Fruit fly (Drosophila melanogaster) whole organism, embryonic: ENCODE data around the gene senju.

ENCODE experiments used
- ATbp ChIP-seq: fragments of 200-800 bp; sonication (Bioruptor generic); optimal IDR thresholded peaks from 2 replicates; lab custom pipeline; 2017; ENCODE audit warnings: missing biosample characterization, mild to moderate bottlenecking, missing genetic modification characterization, missing genetic modification reagents
- Ada2b ChIP-seq: fragments of 200-800 bp; sonication (Bioruptor generic); IDR thresholded peaks from 2 replicates; pipeline ENCODE4 v1.3.6; 2022; ENCODE audit warnings: missing biosample characterization, missing genetic modification characterization
- B-H1 ChIP-seq: fragments of 200-800 bp; sonication (Bioruptor generic); IDR thresholded peaks from 3 replicates; pipeline ENCODE4 v1.3.6; 2022; ENCODE audit warnings: missing biosample characterization, missing genetic modification characterization
- CG10321 ChIP-seq: fragments of 200-800 bp; sonication (Bioruptor generic); IDR thresholded peaks from 2 replicates; pipeline ENCODE4 v1.3.6; 2022; ENCODE audit warnings: missing biosample characterization, missing genetic modification characterization
- CG10431 ChIP-seq: fragments of 200-800 bp; sonication (Bioruptor generic); optimal IDR thresholded peaks from 3 replicates; lab custom pipeline; 2018; ENCODE audit warnings: missing biosample characterization, mild to moderate bottlenecking, missing genetic modification characterization
- CG12219 ChIP-seq: fragments of 200-800 bp; sonication (Bioruptor generic); optimal IDR thresholded peaks from 3 replicates; lab custom pipeline; 2018; ENCODE audit warnings: missing biosample characterization, mild to moderate bottlenecking, missing genetic modification characterization
- CG15269 ChIP-seq: fragments of 200-800 bp; sonication (Bioruptor generic); optimal IDR thresholded peaks from 2 replicates; lab custom pipeline; 2018; ENCODE audit warnings: missing biosample characterization, mild to moderate bottlenecking, missing genetic modification characterization, moderate library complexity
- CG1602 ChIP-seq: fragments of 200-800 bp; sonication (Bioruptor generic); optimal IDR thresholded peaks from 3 replicates; lab custom pipeline; 2016; ENCODE audit warnings: missing biosample characterization, missing genetic modification characterization
- CG1832 ChIP-seq: fragments of 200-800 bp; sonication (Bioruptor generic); optimal IDR thresholded peaks from 2 replicates; lab custom pipeline; 2017; ENCODE audit warnings: missing biosample characterization, mild to moderate bottlenecking, missing genetic modification characterization, inconsistent platforms
- CG2120 ChIP-seq: fragments of 200-800 bp; sonication (Bioruptor generic); optimal IDR thresholded peaks from 3 replicates; lab custom pipeline; 2016; ENCODE audit warnings: missing biosample characterization, missing genetic modification characterization
- CG3163 ChIP-seq: fragments of 200-800 bp; sonication (Bioruptor generic); optimal IDR thresholded peaks from 3 replicates; lab custom pipeline; 2016; ENCODE audit warnings: missing biosample characterization, missing genetic modification characterization
- CG32772 ChIP-seq: fragments of 200-800 bp; sonication (Bioruptor generic); IDR thresholded peaks from 2 replicates; pipeline ENCODE4 v1.3.6; 2022; ENCODE audit warnings: missing biosample characterization, missing genetic modification characterization
- CG33213 ChIP-seq: fragments of 200-800 bp; sonication (Bioruptor generic); optimal IDR thresholded peaks from 3 replicates; lab custom pipeline; 2016; ENCODE audit warnings: missing biosample characterization, missing genetic modification characterization
- CG3838 ChIP-seq: fragments of 200-800 bp; sonication (Bioruptor generic); optimal IDR thresholded peaks from 3 replicates; lab custom pipeline; 2016; ENCODE audit warnings: missing biosample characterization, missing genetic modification characterization
- CG4424 ChIP-seq: fragments of 200-800 bp; sonication (Bioruptor generic); optimal IDR thresholded peaks from 3 replicates; lab custom pipeline; 2016; ENCODE audit warnings: missing biosample characterization, missing genetic modification characterization
- CG6813 ChIP-seq: fragments of 200-800 bp; sonication (Bioruptor generic); optimal IDR thresholded peaks from 2 replicates; lab custom pipeline; 2017; ENCODE audit warnings: missing biosample characterization, missing genetic modification characterization, mild to moderate bottlenecking, moderate library complexity, missing genetic modification reagents
- CG7745 ChIP-seq: fragments of 200-800 bp; sonication (Bioruptor generic); optimal IDR thresholded peaks from 2 replicates; lab custom pipeline; 2018; ENCODE audit warnings: missing biosample characterization, mild to moderate bottlenecking, missing genetic modification characterization, moderate library complexity
- CG9727 ChIP-seq: fragments of 200-800 bp; sonication (Bioruptor generic); optimal IDR thresholded peaks from 3 replicates; lab custom pipeline; 2017; ENCODE audit warnings: missing biosample characterization, mild to moderate bottlenecking, missing genetic modification characterization
- HLH54F ChIP-seq: fragments of 200-800 bp; sonication (Bioruptor generic); optimal IDR thresholded peaks from 3 replicates; lab custom pipeline; 2016; ENCODE audit warnings: missing biosample characterization, missing genetic modification characterization
- Hr78 ChIP-seq, 2 experiments: fragments of 200-800 bp in 1 of 2; fragments of >200 bp in 1 of 2; sonication (Bioruptor generic) in 1 of 2; optimal IDR thresholded peaks; 2 replicates each; lab custom pipeline; 2017 to 2019; ENCODE audit warnings: missing biosample characterization in 2 of 2, missing genetic modification characterization in 2 of 2, mild to moderate bottlenecking in 1 of 2, moderate library complexity in 1 of 2
- Trl ChIP-seq, 3 experiments: fragments of >200 bp in 2 of 3; fragments of 200-800 bp in 1 of 3; sonication (Bioruptor generic) in 1 of 3; optimal IDR thresholded peaks; 2 replicates in 1 of 3; 3 replicates in 2 of 3; lab custom pipeline; 2016 to 2017; ENCODE audit warnings: missing biosample characterization in 1 of 3, missing genetic modification characterization in 1 of 3
- corto ChIP-seq: fragments of 200-800 bp; sonication (Bioruptor generic); optimal IDR thresholded peaks from 2 replicates; lab custom pipeline; 2016; ENCODE audit warnings: missing biosample characterization, mild to moderate bottlenecking, missing genetic modification characterization, moderate library complexity
- croc ChIP-seq: fragments of 200-800 bp; sonication (Bioruptor generic); conservative IDR thresholded peaks from 3 replicates; pipeline ENCODE4 v1.3.6; 2022; ENCODE audit warnings: missing biosample characterization, missing genetic modification characterization
- dmrt99B ChIP-seq: fragments of 200-800 bp; sonication (Bioruptor generic); optimal IDR thresholded peaks from 2 replicates; lab custom pipeline; 2018; ENCODE audit warnings: missing biosample characterization, mild to moderate bottlenecking, missing genetic modification characterization, moderate library complexity
- dpn ChIP-seq, 2 experiments: fragments of 200-800 bp; sonication (Bioruptor generic); optimal IDR thresholded peaks; 3 replicates each; lab custom pipeline; 2016; ENCODE audit warnings: missing biosample characterization in 2 of 2, missing genetic modification characterization in 2 of 2
- eve ChIP-seq, 2 experiments: fragments of >200 bp; optimal IDR thresholded peaks; 2 replicates each; lab custom pipeline; 2017; ENCODE audit warnings: missing biosample characterization in 2 of 2, missing genetic modification characterization in 2 of 2
- fd102C ChIP-seq: fragments of 200-800 bp; sonication (Bioruptor generic); optimal IDR thresholded peaks from 2 replicates; lab custom pipeline; 2018; ENCODE audit warnings: missing biosample characterization, mild to moderate bottlenecking, missing genetic modification characterization, moderate library complexity
- fd3F ChIP-seq: fragments of 200-800 bp; sonication (Bioruptor generic); optimal IDR thresholded peaks from 2 replicates; lab custom pipeline; 2018; ENCODE audit warnings: missing biosample characterization, mild to moderate bottlenecking, missing genetic modification characterization, moderate library complexity
- hkb ChIP-seq, 2 experiments: fragments of 200-800 bp in 1 of 2; fragments of >200 bp in 1 of 2; sonication (Bioruptor generic) in 1 of 2; IDR thresholded peaks in 1 of 2; optimal IDR thresholded peaks in 1 of 2; 2 replicates each; pipeline versions ENCODE4 v1.3.6 to Lab custom; 2017 to 2022; ENCODE audit warnings: missing biosample characterization in 1 of 2, missing genetic modification characterization in 1 of 2
- luna ChIP-seq: fragments of 200-800 bp; sonication (Bioruptor generic); optimal IDR thresholded peaks from 2 replicates; lab custom pipeline; 2016; ENCODE audit warnings: missing biosample characterization, missing genetic modification characterization
- nau ChIP-seq: fragments of 200-800 bp; sonication (Bioruptor generic); optimal IDR thresholded peaks from 3 replicates; lab custom pipeline; 2017; ENCODE audit warnings: missing biosample characterization, mild to moderate bottlenecking, missing genetic modification characterization, missing genetic modification reagents
- nom ChIP-seq: fragments of 200-800 bp; sonication (Bioruptor generic); optimal IDR thresholded peaks from 2 replicates; lab custom pipeline; 2017; ENCODE audit warnings: missing biosample characterization, missing genetic modification characterization, mild to moderate bottlenecking, moderate library complexity, missing genetic modification reagents
- salm ChIP-seq: fragments of 200-800 bp; sonication (Bioruptor generic); optimal IDR thresholded peaks from 2 replicates; lab custom pipeline; 2018; ENCODE audit warnings: missing biosample characterization, mild to moderate bottlenecking, missing genetic modification characterization
- sens ChIP-seq: fragments of 200-800 bp; sonication (Bioruptor generic); peaks from one replicate; lab custom pipeline; 2016; ENCODE audit warnings: missing biosample characterization, missing genetic modification characterization
- tio ChIP-seq: fragments of 200-800 bp; sonication (Bioruptor generic); optimal IDR thresholded peaks from 2 replicates; lab custom pipeline; 2017; ENCODE audit warnings: missing biosample characterization, missing genetic modification characterization, inconsistent platforms
- tx ChIP-seq: fragments of 200-800 bp; sonication (Bioruptor generic); optimal IDR thresholded peaks from 2 replicates; lab custom pipeline; 2016; ENCODE audit warnings: missing biosample characterization, missing genetic modification characterization

Gene senju

DNA sequence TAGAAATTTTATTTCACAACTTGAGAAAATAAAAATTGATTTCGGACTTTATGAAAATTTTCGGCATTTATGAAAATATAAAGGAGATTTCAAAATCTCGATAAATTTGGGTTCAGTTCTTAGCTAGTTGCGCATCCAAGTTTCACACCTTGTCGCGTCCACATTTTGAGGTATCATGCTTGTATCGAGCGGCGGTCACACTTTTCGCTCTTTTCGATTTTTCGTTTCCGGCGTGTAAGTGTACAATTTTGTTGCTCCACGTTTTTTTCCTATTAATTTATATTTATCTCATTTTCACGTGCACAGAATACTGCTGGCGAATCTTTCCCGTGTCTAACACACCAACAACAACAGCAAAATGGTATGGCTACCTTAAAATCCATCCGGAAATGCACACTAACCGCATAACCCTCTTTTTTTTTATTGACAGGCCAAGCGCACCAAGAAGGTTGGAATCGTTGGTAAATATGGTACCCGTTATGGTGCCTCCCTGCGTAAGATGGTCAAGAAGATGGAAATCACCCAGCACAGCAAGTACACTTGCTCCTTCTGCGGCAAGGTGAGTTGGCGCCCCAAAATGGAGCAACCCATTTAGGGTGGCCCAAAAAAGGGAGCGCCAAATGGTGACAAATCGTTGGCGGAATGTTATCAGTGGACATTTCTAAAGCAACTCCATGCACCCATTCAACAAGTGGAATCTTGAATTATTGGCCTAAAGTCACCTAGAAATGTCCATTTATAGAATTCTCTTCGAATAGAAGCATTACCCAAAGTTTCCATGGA is 18.3 kb downstream of the senju start, which contains the start of gene RpL37A (continued):
- TF ChIP-seq CG6813 (GFP tag; lab: Kevin White, UChicago) (peak; percentile 87), CG1602 (no peak), nau (GFP tag; lab: Kevin White, UChicago) (peak; percentile 87), fd3F (GFP tag; lab: Kevin White, UChicago) (peak; percentile 55), CG3163 (peak; percentile 63), dmrt99B (tag; lab: Kevin White, UChicago) (peak; percentile 63), salm (tag; lab: Kevin White, UChicago) (peak; percentile 74), CG4424 (peak; percentile 76), CG33213 (peak; percentile 96), CG10431 (peak; percentile 85), Ada2b (peak; percentile 43; the same call in 1 of the 2 replicates), CG9727 (GFP tag; lab: Kevin White, UChicago) (peak; percentile 91), luna (GFP tag; lab: Kevin White, UChicago) (peak; percentile 85), CG2120 (GFP tag; lab: Kevin White, UChicago) (peak; percentile 53), CG3838 (GFP tag; lab: Kevin White, UChicago) (peak; percentile 18), ATbp (GFP tag; lab: Kevin White, UChicago) (peak; percentile 66), tx (GFP tag; lab: Kevin White, UChicago) (peak; percentile 63), eve (GFP tag; optimal IDR thresholded peaks at IDR 0.05; lab: Kevin White, UChicago) (peak in 1 of 2 experiments; percentile 66), tio (GFP tag; lab: Kevin White, UChicago) (peak; percentile 28), fd102C (GFP tag; lab: Kevin White, UChicago) (peak; percentile 60), corto (peak; percentile 7)

DNA sequence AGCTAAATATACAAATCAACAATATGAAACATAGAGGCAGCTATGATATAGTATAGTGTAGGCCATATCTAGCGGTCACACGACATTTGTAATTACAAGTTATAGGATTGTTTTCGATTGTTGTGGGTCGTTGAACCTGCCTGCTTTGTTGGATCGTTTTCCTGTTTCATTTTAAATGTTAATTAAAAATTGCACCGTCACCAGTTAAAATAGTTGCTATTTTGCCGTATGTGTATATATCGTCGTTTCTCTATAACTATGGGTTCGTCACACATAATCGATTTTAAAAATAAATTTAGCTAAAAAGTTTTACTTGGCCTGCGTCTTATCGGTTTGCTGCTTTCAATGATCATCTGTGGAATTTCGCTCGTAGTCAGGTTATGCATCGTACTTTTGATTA is 19.7 kb downstream of the senju start:
- TF ChIP-seq CG12219 (GFP tag; lab: Kevin White, UChicago) (no peak), B-H1 (GFP tag; lab: Robert Waterston, UW) (no peak), eve (GFP tag; optimal IDR thresholded peaks at IDR 0.05; lab: Kevin White, UChicago) (peak in 1 of 2 experiments; percentile 39), CG7745 (tag; lab: Kevin White, UChicago) (no peak), CG15269 (tag; lab: Kevin White, UChicago) (no peak), sens (GFP tag; lab: Kevin White, UChicago) (peak; percentile 68), croc (GFP tag; lab: Robert Waterston, UW) (no peak)

- TF ChIP-seq CG10321, result 0 out of 2 replicates have a peak, but pooled peaks have one; percentile 36
- no peak for TF ChIP-seq CG32772 (GFP tag; lab: Robert Waterston, UW)
- TF ChIP-seq Hr78 (GFP tag; optimal IDR thresholded peaks at IDR 0.05; lab: Kevin White, UChicago), result peak in 1 of 2 experiments; percentile 94
- TF ChIP-seq hkb (optimal IDR thresholded peaks at IDR 0.05; lab: Kevin White, UChicago), result no peak
- TF ChIP-seq hkb (GFP tag; IDR thresholded peaks at IDR 0.05; lab: Robert Waterston, UW), result no peak
- TF ChIP-seq nom (GFP tag; lab: Kevin White, UChicago), result peak; percentile 5
- peak in 1 of 2 experiments; percentile 14 for TF ChIP-seq Trl (optimal IDR thresholded peaks at IDR 0.05; lab: Kevin White, UChicago)
- TF ChIP-seq Trl (GFP tag; optimal IDR thresholded peaks at IDR 0.05; lab: Kevin White, UChicago), result no peak
- peak; percentile 38 for TF ChIP-seq CG1832
- TF ChIP-seq HLH54F (GFP tag; lab: Kevin White, UChicago), result no peak
- no peak for TF ChIP-seq dpn (GFP tag; optimal IDR thresholded peaks at IDR 0.05; lab: Kevin White, UChicago)
- TF ChIP-seq CG15269 (tag; lab: Kevin White, UChicago), result no peak
Observed at dm6 chr2L:5079200-5079599, 26.6 kb downstream of the senju start.
